Fruit fly (Drosophila melanogaster) whole organism, embryonic: ENCODE data around the gene Shmt.

Experiments used
- Abd-B ChIP-seq: fragments of 200-800 bp; sonication (Bioruptor generic); optimal IDR thresholded peaks from 2 replicates; lab custom pipeline; 2018; ENCODE audit warnings: missing biosample characterization, mild to moderate bottlenecking, missing genetic modification characterization, moderate library complexity
- Ada2b ChIP-seq: fragments of 200-800 bp; sonication (Bioruptor generic); IDR thresholded peaks from 2 replicates; pipeline ENCODE4 v1.3.6; 2022; ENCODE audit warnings: missing biosample characterization, missing genetic modification characterization
- CG10565 ChIP-seq: fragments of 200-800 bp; sonication (Bioruptor generic); optimal IDR thresholded peaks from 3 replicates; lab custom pipeline; 2016; ENCODE audit warnings: missing biosample characterization, mild to moderate bottlenecking, missing genetic modification characterization
- CG10654 ChIP-seq: fragments of 200-800 bp; sonication (Bioruptor generic); optimal IDR thresholded peaks from 2 replicates; lab custom pipeline; 2016; ENCODE audit warnings: missing biosample characterization, missing genetic modification characterization
- CG10959 ChIP-seq: fragments of 200-800 bp; sonication (Bioruptor generic); IDR thresholded peaks from 2 replicates; pipeline ENCODE4 v1.3.6; 2022; ENCODE audit warnings: missing biosample characterization, missing genetic modification characterization
- CG11504 ChIP-seq: fragments of 200-800 bp; sonication (Bioruptor generic); optimal IDR thresholded peaks from 3 replicates; lab custom pipeline; 2019; ENCODE audit warnings: missing biosample characterization, mild to moderate bottlenecking, missing genetic modification characterization, moderate library complexity
- CG12391 ChIP-seq: fragments of 200-800 bp; sonication (Bioruptor generic); optimal IDR thresholded peaks from 3 replicates; lab custom pipeline; 2018; ENCODE audit warnings: missing biosample characterization, mild to moderate bottlenecking, missing genetic modification characterization, moderate library complexity
- CG12659 ChIP-seq: fragments of 200-800 bp; sonication (Bioruptor generic); optimal IDR thresholded peaks from 3 replicates; lab custom pipeline; 2017; ENCODE audit warnings: mild to moderate bottlenecking, missing biosample characterization, missing genetic modification reagents, missing genetic modification characterization
- CG16863 ChIP-seq: fragments of 200-800 bp; sonication (Bioruptor generic); optimal IDR thresholded peaks from 3 replicates; lab custom pipeline; 2016; ENCODE audit warnings: missing biosample characterization, missing genetic modification characterization
- CG18262 ChIP-seq: fragments of 200-800 bp; optimal IDR thresholded peaks from 3 replicates; lab custom pipeline; 2019; ENCODE audit warnings: missing biosample characterization, mild to moderate bottlenecking, missing genetic modification characterization, moderate library complexity
- CG1832 ChIP-seq: fragments of 200-800 bp; sonication (Bioruptor generic); optimal IDR thresholded peaks from 2 replicates; lab custom pipeline; 2017; ENCODE audit warnings: missing biosample characterization, mild to moderate bottlenecking, missing genetic modification characterization, inconsistent platforms
- CG18599 ChIP-seq: fragments of 200-800 bp; sonication (Bioruptor generic); optimal IDR thresholded peaks from 3 replicates; lab custom pipeline; 2017; ENCODE audit warnings: missing biosample characterization, missing genetic modification characterization, mild to moderate bottlenecking, moderate library complexity, missing genetic modification reagents
- CG2120 ChIP-seq: fragments of 200-800 bp; sonication (Bioruptor generic); optimal IDR thresholded peaks from 3 replicates; lab custom pipeline; 2016; ENCODE audit warnings: missing biosample characterization, missing genetic modification characterization
- CG32772 ChIP-seq: fragments of 200-800 bp; sonication (Bioruptor generic); IDR thresholded peaks from 2 replicates; pipeline ENCODE4 v1.3.6; 2022; ENCODE audit warnings: missing biosample characterization, missing genetic modification characterization
- CG33557 ChIP-seq: fragments of 200-800 bp; sonication (Bioruptor generic); optimal IDR thresholded peaks from 2 replicates; lab custom pipeline; 2019; ENCODE audit warnings: missing biosample characterization, mild to moderate bottlenecking, missing genetic modification characterization, moderate library complexity
- CG42726 ChIP-seq: fragments of 200-800 bp; sonication (Bioruptor generic); IDR thresholded peaks from 2 replicates; pipeline ENCODE4 v1.3.6; 2022; ENCODE audit warnings: missing biosample characterization, missing genetic modification characterization; ENCODE audit not compliant: partially characterized antibody
- CG7556 ChIP-seq: fragments of 200-800 bp; sonication (Bioruptor generic); optimal IDR thresholded peaks from 2 replicates; lab custom pipeline; 2017; ENCODE audit warnings: missing biosample characterization, mild to moderate bottlenecking, missing genetic modification characterization
- CG7786 ChIP-seq: fragments of 200-800 bp; sonication (Bioruptor generic); optimal IDR thresholded peaks from 2 replicates; lab custom pipeline; 2016; ENCODE audit warnings: missing biosample characterization, missing genetic modification characterization
- CG8924 ChIP-seq: fragments of 200-800 bp; optimal IDR thresholded peaks from 3 replicates; lab custom pipeline; 2019; ENCODE audit warnings: missing biosample characterization, mild to moderate bottlenecking, missing genetic modification characterization, moderate library complexity
- Chrac-16 ChIP-seq: fragments of 200-800 bp; sonication (Bioruptor generic); optimal IDR thresholded peaks from 3 replicates; lab custom pipeline; 2016; ENCODE audit warnings: missing biosample characterization, missing genetic modification characterization
- D19B ChIP-seq: fragments of 200-800 bp; sonication (Bioruptor generic); optimal IDR thresholded peaks from 2 replicates; lab custom pipeline; 2017; ENCODE audit warnings: missing biosample characterization, mild to moderate bottlenecking, missing genetic modification characterization
- Fer1 ChIP-seq: fragments of 200-800 bp; sonication (Bioruptor generic); optimal IDR thresholded peaks from 2 replicates; lab custom pipeline; 2017; ENCODE audit warnings: missing biosample characterization, mild to moderate bottlenecking, missing genetic modification characterization
- Hey ChIP-seq: fragments of 200-800 bp; sonication (Bioruptor generic); optimal IDR thresholded peaks from 3 replicates; lab custom pipeline; 2018; ENCODE audit warnings: missing biosample characterization, mild to moderate bottlenecking, missing genetic modification characterization
- HmgD ChIP-seq: fragments of 200-800 bp; sonication (Bioruptor generic); optimal IDR thresholded peaks from 3 replicates; lab custom pipeline; 2016; ENCODE audit warnings: missing biosample characterization, missing genetic modification characterization
- Hmx ChIP-seq: fragments of 200-800 bp; sonication (Bioruptor generic); optimal IDR thresholded peaks from 2 replicates; lab custom pipeline; 2016; ENCODE audit warnings: missing biosample characterization, missing genetic modification characterization
- Mes4 ChIP-seq: fragments of 200-800 bp; sonication (Bioruptor generic); optimal IDR thresholded peaks from 2 replicates; lab custom pipeline; 2016; ENCODE audit warnings: missing biosample characterization, missing genetic modification characterization
- Mrtf ChIP-seq: fragments of 200-800 bp; sonication (Bioruptor generic); IDR thresholded peaks from 3 replicates; pipeline ENCODE4 v1.3.6; 2022; ENCODE audit warnings: missing biosample characterization, missing genetic modification characterization
- Nf-YB ChIP-seq: fragments of 200-800 bp; sonication (Bioruptor generic); optimal IDR thresholded peaks from 3 replicates; lab custom pipeline; 2019; ENCODE audit warnings: missing biosample characterization, mild to moderate bottlenecking, missing genetic modification characterization, moderate library complexity
- Nf-YC ChIP-seq: fragments of 200-800 bp; optimal IDR thresholded peaks from 3 replicates; lab custom pipeline; 2019; ENCODE audit warnings: missing biosample characterization, mild to moderate bottlenecking, missing genetic modification characterization, moderate library complexity
- PHDP ChIP-seq: fragments of 200-800 bp; sonication (Bioruptor generic); optimal IDR thresholded peaks from 3 replicates; lab custom pipeline; 2018; ENCODE audit warnings: missing biosample characterization, mild to moderate bottlenecking, missing genetic modification characterization, moderate library complexity
- Ssrp ChIP-seq: fragments of 200-800 bp; sonication (Bioruptor generic); optimal IDR thresholded peaks from 2 replicates; lab custom pipeline; 2018; ENCODE audit warnings: missing biosample characterization, mild to moderate bottlenecking, missing genetic modification characterization, moderate library complexity
- Xrp1 ChIP-seq: fragments of 200-800 bp; sonication (Bioruptor generic); IDR thresholded peaks from 2 replicates; pipeline ENCODE4 v1.3.6; 2022; ENCODE audit warnings: missing biosample characterization, missing genetic modification characterization
- al ChIP-seq: fragments of 200-800 bp; sonication (Bioruptor generic); IDR thresholded peaks from 2 replicates; pipeline ENCODE4 v1.3.6; 2022; ENCODE audit warnings: missing biosample characterization, missing genetic modification characterization
- bcd ChIP-seq: fragments of 200-800 bp; sonication (Bioruptor generic); optimal IDR thresholded peaks from 2 replicates; lab custom pipeline; 2017; ENCODE audit warnings: missing biosample characterization, mild to moderate bottlenecking, missing genetic modification characterization
- br ChIP-seq: fragments of >200 bp; optimal IDR thresholded peaks from 2 replicates; lab custom pipeline; 2017
- bsh ChIP-seq, 2 experiments: fragments of 200-800 bp; sonication (Bioruptor generic); optimal IDR thresholded peaks; 2 replicates each; lab custom pipeline; 2017 to 2018; ENCODE audit warnings: mild to moderate bottlenecking in 2 of 2, missing biosample characterization in 2 of 2, missing genetic modification characterization in 2 of 2, moderate library complexity in 1 of 2
- da ChIP-seq: fragments of 200-800 bp; sonication (Bioruptor generic); optimal IDR thresholded peaks from 2 replicates; lab custom pipeline; 2016; ENCODE audit warnings: missing biosample characterization, missing genetic modification characterization
- ewg ChIP-seq: fragments of 200-800 bp; sonication (Bioruptor generic); optimal IDR thresholded peaks from 3 replicates; lab custom pipeline; 2017; ENCODE audit warnings: mild to moderate bottlenecking, missing biosample characterization, missing genetic modification reagents, missing genetic modification characterization
- gem ChIP-seq: fragments of 200-800 bp; sonication (Bioruptor generic); optimal IDR thresholded peaks from 2 replicates; lab custom pipeline; 2019; ENCODE audit warnings: missing biosample characterization, mild to moderate bottlenecking, missing genetic modification characterization, moderate library complexity
- h ChIP-seq: fragments of >200 bp; optimal IDR thresholded peaks from 2 replicates; lab custom pipeline; 2017
- kah ChIP-seq: fragments of 200-800 bp; sonication (Bioruptor generic); optimal IDR thresholded peaks from 2 replicates; lab custom pipeline; 2018; ENCODE audit warnings: missing biosample characterization, mild to moderate bottlenecking, missing genetic modification characterization
- lilli ChIP-seq: fragments of 200-800 bp; sonication (Bioruptor generic); optimal IDR thresholded peaks from 3 replicates; lab custom pipeline; 2016; ENCODE audit warnings: missing biosample characterization, missing genetic modification characterization
- luna ChIP-seq: fragments of 200-800 bp; sonication (Bioruptor generic); optimal IDR thresholded peaks from 2 replicates; lab custom pipeline; 2016; ENCODE audit warnings: missing biosample characterization, missing genetic modification characterization
- maf-S ChIP-seq: fragments of 200-800 bp; sonication (Bioruptor generic); optimal IDR thresholded peaks from 2 replicates; lab custom pipeline; 2016; ENCODE audit warnings: missing biosample characterization, missing genetic modification characterization
- mld ChIP-seq: fragments of 200-800 bp; sonication (Bioruptor generic); IDR thresholded peaks from 3 replicates; pipeline ENCODE4 v1.3.6; 2022; ENCODE audit warnings: missing biosample characterization, missing genetic modification characterization; ENCODE audit not compliant: partially characterized antibody
- schlank ChIP-seq: fragments of 200-800 bp; sonication (Bioruptor generic); optimal IDR thresholded peaks from 2 replicates; lab custom pipeline; 2018; ENCODE audit warnings: missing biosample characterization, mild to moderate bottlenecking, missing genetic modification characterization
- so ChIP-seq: fragments of 200-800 bp; sonication (Bioruptor generic); IDR thresholded peaks from 3 replicates; pipeline ENCODE4 v1.3.6; 2022; ENCODE audit warnings: missing biosample characterization, missing genetic modification characterization
- sr ChIP-seq: fragments of 200-800 bp; sonication (Bioruptor generic); IDR thresholded peaks from 3 replicates; pipeline ENCODE4 v1.3.6; 2022; ENCODE audit warnings: missing biosample characterization, missing genetic modification characterization
- twi ChIP-seq: fragments of 200-800 bp; optimal IDR thresholded peaks from 2 replicates; lab custom pipeline; 2019; ENCODE audit warnings: missing biosample characterization, mild to moderate bottlenecking, missing genetic modification characterization, moderate library complexity
- vnd ChIP-seq: fragments of 200-800 bp; sonication (Bioruptor generic); IDR thresholded peaks from 3 replicates; pipeline ENCODE4 v1.3.6; 2022; ENCODE audit warnings: missing biosample characterization, missing genetic modification characterization; ENCODE audit not compliant: partially characterized antibody
- zen ChIP-seq: fragments of 200-800 bp; sonication (Bioruptor generic); optimal IDR thresholded peaks from 3 replicates; lab custom pipeline; 2018; ENCODE audit warnings: missing biosample characterization, mild to moderate bottlenecking, missing genetic modification characterization, moderate library complexity
- zf30C ChIP-seq: fragments of 200-800 bp; sonication (Bioruptor generic); optimal IDR thresholded peaks from 3 replicates; lab custom pipeline; 2018; ENCODE audit warnings: missing biosample characterization, mild to moderate bottlenecking, missing genetic modification characterization

Gene Shmt

DNA sequence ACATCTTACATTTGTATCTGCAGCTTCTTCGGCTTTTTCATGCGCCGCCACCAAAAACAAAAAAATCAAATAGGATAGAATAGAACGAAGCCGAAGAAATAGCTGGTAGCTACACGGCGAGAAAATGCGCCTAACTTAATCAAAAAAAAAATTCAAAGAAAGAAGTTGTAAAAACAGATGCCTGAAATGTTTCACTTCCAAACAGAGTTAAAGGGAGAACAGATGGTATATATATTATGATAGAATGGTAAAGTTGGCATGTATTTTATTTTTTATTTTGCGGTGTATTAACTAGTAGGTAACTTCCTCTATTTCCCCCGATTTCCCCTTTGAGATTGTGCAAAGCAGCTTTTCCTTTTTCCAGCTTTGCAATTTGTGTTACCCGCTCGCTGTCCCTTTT, 7.8 kb upstream of the Shmt start (continued):
- TF ChIP-seq Fer1 (GFP tag; lab: Kevin White, UChicago) (peak; percentile 8), mld (GFP tag; lab: Robert Waterston, UW) (no peak), Hmx (GFP tag; lab: Kevin White, UChicago) (no peak), zf30C (GFP tag; lab: Kevin White, UChicago) (no peak), vnd (GFP tag; lab: Robert Waterston, UW) (no peak), CG12391 (tag; lab: Kevin White, UChicago) (peak; percentile 27), lilli (GFP tag; lab: Kevin White, UChicago) (no peak), h (lab: Kevin White, UChicago) (no peak), CG10654 (GFP tag; lab: Kevin White, UChicago) (no peak), sr (GFP tag; lab: Robert Waterston, UW) (no peak), Ssrp (tag; lab: Kevin White, UChicago) (peak; percentile 32), luna (GFP tag; lab: Kevin White, UChicago) (no peak), Ada2b (GFP tag; lab: Robert Waterston, UW) (peak; percentile 46; the same call in 1 of the 2 replicates), maf-S (GFP tag; lab: Kevin White, UChicago) (no peak), bsh (GFP tag; optimal IDR thresholded peaks at IDR 0.05; lab: Kevin White, UChicago) (peak; percentile 60 to 82), al (GFP tag; lab: Robert Waterston, UW) (no peak), br (lab: Kevin White, UChicago) (no peak), CG7786 (GFP tag; lab: Kevin White, UChicago) (no peak), CG1832 (GFP tag; lab: Kevin White, UChicago) (no peak), Nf-YC (tag; lab: Kevin White, UChicago) (no peak), CG8924 (tag; lab: Kevin White, UChicago) (peak; percentile 2), Abd-B (GFP tag; lab: Kevin White, UChicago) (no peak), CG32772 (GFP tag; lab: Robert Waterston, UW) (no peak), Xrp1 (GFP tag; lab: Robert Waterston, UW) (peak; percentile 58), CG16863 (GFP tag; lab: Kevin White, UChicago) (no peak), HmgD (GFP tag; lab: Kevin White, UChicago) (no peak), CG12659 (peak; percentile 3), CG10959 (GFP tag; lab: Robert Waterston, UW) (0 out of 2 replicates have a peak, but pooled peaks have one; percentile 12), Mrtf (GFP tag; lab: Robert Waterston, UW) (no peak), Nf-YB (GFP tag; lab: Kevin White, UChicago) (no peak), CG2120 (GFP tag; lab: Kevin White, UChicago) (peak; percentile 43), CG7556 (peak; percentile 42), zen (tag; lab: Kevin White, UChicago) (no peak), schlank (tag; lab: Kevin White, UChicago) (no peak), Chrac-16 (GFP tag; lab: Kevin White, UChicago) (peak; percentile 5), CG11504 (peak; percentile 59), da (GFP tag; lab: Kevin White, UChicago) (no peak), ewg (GFP tag; lab: Kevin White, UChicago) (no peak), kah (GFP tag; lab: Kevin White, UChicago) (no peak), twi (tag; lab: Kevin White, UChicago) (no peak), CG18262 (tag; lab: Kevin White, UChicago) (peak; percentile 32), CG42726 (GFP tag; lab: Robert Waterston, UW) (no peak), CG33557 (no peak), CG18599 (peak; percentile 53), Hey (tag; lab: Kevin White, UChicago) (no peak), CG10565 (GFP tag; lab: Kevin White, UChicago) (no peak), Mes4 (GFP tag; lab: Kevin White, UChicago) (no peak), PHDP (peak; percentile 47), so (GFP tag; lab: Robert Waterston, UW) (no peak), D19B (GFP tag; lab: Kevin White, UChicago) (no peak), bcd (GFP tag; lab: Kevin White, UChicago) (no peak), gem (peak; percentile 68)
